Worm (Caenorhabditis elegans) whole organism, mixed stage, embryonic: ENCODE measurements around the gene F54F11.1.

Experiments
- ham-2 ChIP-seq: fragments of 200-800 bp; sonication (Bioruptor generic); optimal IDR thresholded peaks from 2 replicates; lab custom pipeline; 2018; ENCODE audit warnings: mild to moderate bottlenecking, missing genetic modification characterization, missing compliant biosample characterization
- lin-13 ChIP-seq: fragments of 150-350 bp; optimal IDR thresholded peaks from 2 replicates; lab custom pipeline; 2014; ENCODE audit warnings: missing biosample characterization, missing genetic modification characterization
- mep-1 ChIP-seq: fragments of 150-350 bp; optimal IDR thresholded peaks from 2 replicates; lab custom pipeline; 2017; ENCODE audit warnings: missing biosample characterization, missing genetic modification reagents, missing genetic modification characterization, inconsistent platforms

ce11 chrII:13477230-13477629, 26.5 kb upstream of the F54F11.1 start:
- peak; percentile 41 for TF ChIP-seq mep-1
- TF ChIP-seq ham-2 (GFP tag; lab: Kevin White, UChicago): no peak
- no peak for TF ChIP-seq lin-13
